Worm (Caenorhabditis elegans): ENCODE data around the gene aipl-1.

ce11 chrV:15088613-15089012, 48.0 kb downstream of the aipl-1 start, which contains the start of gene C01G10.18:
- TF ChIP-seq unc-62 (GFP tag; optimal IDR thresholded peaks at IDR 0.05) (no peak), lin-39 (tag; optimal IDR thresholded peaks at IDR 0.05) (no peak)
